Fruit fly (Drosophila melanogaster) whole organism, prepupa: ENCODE measurements around the gene Spindly.
A peak's percentile ranks its signal among the peaks of the same experiment; 100 is the strongest.

Source experiments
- Blimp-1 ChIP-seq: fragments of 200-800 bp; sonication (Bioruptor generic); optimal IDR thresholded peaks from 3 replicates; lab custom pipeline; 2017; ENCODE audit warnings: missing biosample characterization, missing genetic modification characterization, mild to moderate bottlenecking, moderate library complexity, missing genetic modification reagents
- CG15336 ChIP-seq: fragments of 200-800 bp; sonication (Bioruptor generic); IDR thresholded peaks from 2 replicates; pipeline ENCODE4 v1.3.6; 2022; ENCODE audit warnings: missing biosample characterization, missing genetic modification characterization
- CG6792 ChIP-seq: fragments of 200-800 bp; sonication (Bioruptor generic); optimal IDR thresholded peaks from 3 replicates; lab custom pipeline; 2016; ENCODE audit warnings: missing biosample characterization, missing genetic modification characterization
- Hr4 ChIP-seq: fragments of 200-800 bp; sonication (Bioruptor generic); optimal IDR thresholded peaks from 3 replicates; lab custom pipeline; 2016; ENCODE audit warnings: missing biosample characterization, missing genetic modification characterization
- Lpt ChIP-seq: fragments of 200-800 bp; sonication (Bioruptor generic); optimal IDR thresholded peaks from 3 replicates; lab custom pipeline; 2016; ENCODE audit warnings: missing biosample characterization, missing genetic modification characterization
- OdsH ChIP-seq: fragments of 200-800 bp; sonication (Bioruptor generic); optimal IDR thresholded peaks from 3 replicates; lab custom pipeline; 2016; ENCODE audit warnings: missing biosample characterization, missing genetic modification characterization
- fkh ChIP-seq: fragments of 200-800 bp; sonication (Bioruptor generic); optimal IDR thresholded peaks from 3 replicates; lab custom pipeline; 2017; ENCODE audit warnings: missing biosample characterization, mild to moderate bottlenecking, missing genetic modification characterization, moderate library complexity
- net ChIP-seq: fragments of 200-800 bp; sonication (Bioruptor generic); optimal IDR thresholded peaks from 3 replicates; lab custom pipeline; 2016; ENCODE audit warnings: missing biosample characterization, missing genetic modification characterization
- spab ChIP-seq: fragments of 200-800 bp; sonication (Bioruptor generic); optimal IDR thresholded peaks from 2 replicates; lab custom pipeline; 2017; ENCODE audit warnings: missing biosample characterization, mild to moderate bottlenecking, missing genetic modification characterization, missing genetic modification reagents
- svp ChIP-seq: fragments of 200-800 bp; sonication (Bioruptor generic); peaks from one replicate; lab custom pipeline; 2016; ENCODE audit warnings: missing biosample characterization, missing genetic modification characterization
- vri ChIP-seq: fragments of 200-800 bp; sonication (Bioruptor generic); optimal IDR thresholded peaks from 3 replicates; lab custom pipeline; 2016; ENCODE audit warnings: missing biosample characterization, mild to moderate bottlenecking, missing genetic modification characterization

- TF ChIP-seq Blimp-1 (GFP tag; lab: Kevin White, UChicago) (no peak), CG6792 (GFP tag; lab: Kevin White, UChicago) (no peak), spab (GFP tag; lab: Kevin White, UChicago) (no peak), vri (no peak), fkh (GFP tag; lab: Kevin White, UChicago) (peak; percentile 72), CG15336 (GFP tag; lab: Robert Waterston, UW) (no peak), Hr4 (no peak), OdsH (GFP tag; lab: Kevin White, UChicago) (no peak), svp (GFP tag; lab: Kevin White, UChicago) (no peak), Lpt (no peak), net (no peak)
Measured at dm6 chr2L:3570566-3570965, 40.4 kb upstream of the Spindly start.
